Fruit fly (Drosophila melanogaster) whole organism, embryonic: Measurements from ENCODE around the gene CG18557.

ENCODE experiments used
- Abd-B ChIP-seq: fragments of 200-800 bp; sonication (Bioruptor generic); optimal IDR thresholded peaks from 2 replicates; lab custom pipeline; 2018; ENCODE audit warnings: missing biosample characterization, mild to moderate bottlenecking, missing genetic modification characterization, moderate library complexity
- Asciz ChIP-seq: fragments of 200-800 bp; sonication (Bioruptor generic); optimal IDR thresholded peaks from 2 replicates; lab custom pipeline; 2017; ENCODE audit warnings: missing biosample characterization, mild to moderate bottlenecking, missing genetic modification characterization, missing genetic modification reagents
- CG12942 ChIP-seq: fragments of 200-800 bp; sonication (Bioruptor generic); optimal IDR thresholded peaks from 3 replicates; lab custom pipeline; 2016; ENCODE audit warnings: missing biosample characterization, missing genetic modification characterization
- CG13624 ChIP-seq: fragments of 200-800 bp; sonication (Bioruptor generic); optimal IDR thresholded peaks from 2 replicates; lab custom pipeline; 2016; ENCODE audit warnings: missing biosample characterization, missing genetic modification characterization
- CG16779 ChIP-seq: fragments of 200-800 bp; sonication (Bioruptor generic); IDR thresholded peaks from 2 replicates; pipeline ENCODE4 v1.3.6; 2022; ENCODE audit warnings: missing biosample characterization, missing genetic modification characterization
- CG2129 ChIP-seq: fragments of 200-800 bp; sonication (Bioruptor generic); IDR thresholded peaks from 2 replicates; pipeline ENCODE4 v1.3.6; 2022; ENCODE audit warnings: missing biosample characterization, missing genetic modification characterization; ENCODE audit not compliant: partially characterized antibody
- CG30020 ChIP-seq: fragments of 200-800 bp; optimal IDR thresholded peaks from 2 replicates; lab custom pipeline; 2019; ENCODE audit warnings: missing biosample characterization, mild to moderate bottlenecking, missing genetic modification characterization, moderate library complexity
- CG32532 ChIP-seq: fragments of 200-800 bp; sonication (Bioruptor generic); IDR thresholded peaks from 2 replicates; pipeline ENCODE4 v1.3.6; 2022; ENCODE audit warnings: missing biosample characterization, missing genetic modification characterization
- CG6272 ChIP-seq: fragments of 200-800 bp; sonication (Bioruptor generic); IDR thresholded peaks from 2 replicates; pipeline ENCODE4 v1.3.6; 2022; ENCODE audit warnings: missing biosample characterization, missing genetic modification characterization
- CG6765 ChIP-seq: fragments of 200-800 bp; sonication (Bioruptor generic); optimal IDR thresholded peaks from 3 replicates; lab custom pipeline; 2017; ENCODE audit warnings: missing biosample characterization, mild to moderate bottlenecking, missing genetic modification characterization
- CG7786 ChIP-seq: fragments of 200-800 bp; sonication (Bioruptor generic); optimal IDR thresholded peaks from 2 replicates; lab custom pipeline; 2016; ENCODE audit warnings: missing biosample characterization, missing genetic modification characterization
- CG8290 ChIP-seq, 3 experiments: fragments of 200-800 bp; sonication (Bioruptor generic); optimal IDR thresholded peaks; 2 replicates each; lab custom pipeline; 2016 to 2019; ENCODE audit warnings: missing biosample characterization in 3 of 3, missing genetic modification characterization in 3 of 3, mild to moderate bottlenecking in 2 of 3, moderate library complexity in 1 of 3
- CG8478 ChIP-seq: fragments of >200 bp; optimal IDR thresholded peaks from 2 replicates; lab custom pipeline; 2018
- CG9437 ChIP-seq: fragments of 200-800 bp; sonication (Bioruptor generic); optimal IDR thresholded peaks from 2 replicates; lab custom pipeline; 2018; ENCODE audit warnings: missing biosample characterization, mild to moderate bottlenecking, missing genetic modification characterization
- CG9876 ChIP-seq: fragments of 200-800 bp; sonication (Bioruptor generic); optimal IDR thresholded peaks from 2 replicates; lab custom pipeline; 2016; ENCODE audit warnings: missing biosample characterization, missing genetic modification characterization
- Hand ChIP-seq: fragments of 200-800 bp; sonication (Bioruptor generic); optimal IDR thresholded peaks from 2 replicates; lab custom pipeline; 2017; ENCODE audit warnings: mild to moderate bottlenecking, missing biosample characterization, missing genetic modification reagents, missing genetic modification characterization
- Hmx ChIP-seq: fragments of 200-800 bp; sonication (Bioruptor generic); optimal IDR thresholded peaks from 2 replicates; lab custom pipeline; 2016; ENCODE audit warnings: missing biosample characterization, missing genetic modification characterization
- NFAT ChIP-seq: fragments of 200-800 bp; sonication (Bioruptor generic); IDR thresholded peaks from 2 replicates; pipeline ENCODE4 v1.3.6; 2022; ENCODE audit warnings: missing biosample characterization, missing genetic modification characterization
- Optix ChIP-seq: fragments of 200-800 bp; sonication (Bioruptor generic); IDR thresholded peaks from 3 replicates; pipeline ENCODE4 v1.3.6; 2022; ENCODE audit warnings: missing biosample characterization, missing genetic modification characterization
- Side ChIP-seq: fragments of 200-800 bp; sonication (Bioruptor generic); optimal IDR thresholded peaks from 2 replicates; lab custom pipeline; 2016; ENCODE audit warnings: missing biosample characterization, missing genetic modification characterization
- Stat92E ChIP-seq, 3 experiments: fragments of >200 bp in 2 of 3; fragments of 200-800 bp in 1 of 3; sonication (Bioruptor generic) in 1 of 3; optimal IDR thresholded peaks; 2 replicates each; lab custom pipeline; 2017 to 2019; ENCODE audit warnings: missing biosample characterization in 3 of 3, missing genetic modification characterization in 3 of 3, mild to moderate bottlenecking in 1 of 3, moderate library complexity in 1 of 3
- ase ChIP-seq: fragments of 200-800 bp; sonication (Bioruptor generic); IDR thresholded peaks from 3 replicates; pipeline ENCODE4 v1.3.6; 2022; ENCODE audit warnings: missing biosample characterization, missing genetic modification characterization
- bowl ChIP-seq: fragments of 200-800 bp; sonication (Bioruptor generic); IDR thresholded peaks from 2 replicates; pipeline ENCODE4 v1.3.6; 2022; ENCODE audit warnings: missing biosample characterization, missing genetic modification characterization
- br ChIP-seq: fragments of >200 bp; optimal IDR thresholded peaks from 2 replicates; lab custom pipeline; 2017
- chm ChIP-seq: fragments of 200-800 bp; sonication (Bioruptor generic); IDR thresholded peaks from 2 replicates; pipeline ENCODE4 v1.3.6; 2022; ENCODE audit warnings: missing biosample characterization, missing genetic modification characterization
- crol ChIP-seq: fragments of 200-800 bp; sonication (Bioruptor generic); IDR thresholded peaks from 2 replicates; pipeline ENCODE4 v1.3.6; 2022; ENCODE audit warnings: missing biosample characterization, missing genetic modification characterization
- cwo ChIP-seq: fragments of 200-800 bp; sonication (Bioruptor generic); optimal IDR thresholded peaks from 3 replicates; lab custom pipeline; 2017; ENCODE audit warnings: missing biosample characterization, missing genetic modification characterization, mild to moderate bottlenecking, moderate library complexity, missing genetic modification reagents
- ewg ChIP-seq: fragments of 200-800 bp; sonication (Bioruptor generic); optimal IDR thresholded peaks from 3 replicates; lab custom pipeline; 2017; ENCODE audit warnings: mild to moderate bottlenecking, missing biosample characterization, missing genetic modification reagents, missing genetic modification characterization
- fd64A ChIP-seq: fragments of 200-800 bp; sonication (Bioruptor generic); optimal IDR thresholded peaks from 3 replicates; lab custom pipeline; 2018; ENCODE audit warnings: missing biosample characterization, mild to moderate bottlenecking, missing genetic modification characterization
- fd96Cb ChIP-seq: fragments of 200-800 bp; sonication (Bioruptor generic); optimal IDR thresholded peaks from 2 replicates; lab custom pipeline; 2018; ENCODE audit warnings: missing biosample characterization, mild to moderate bottlenecking, missing genetic modification characterization, moderate library complexity
- gce ChIP-seq: fragments of 200-800 bp; sonication (Bioruptor generic); IDR thresholded peaks from 3 replicates; pipeline ENCODE4 v1.3.6; 2022; ENCODE audit warnings: missing biosample characterization, missing genetic modification characterization
- h ChIP-seq: fragments of >200 bp; optimal IDR thresholded peaks from 2 replicates; lab custom pipeline; 2017
- kni ChIP-seq: fragments of 200-800 bp; sonication (Bioruptor generic); optimal IDR thresholded peaks from 3 replicates; lab custom pipeline; 2017; ENCODE audit warnings: mild to moderate bottlenecking, missing biosample characterization, missing genetic modification reagents, missing genetic modification characterization
- lab ChIP-seq: fragments of 200-800 bp; sonication (Bioruptor generic); optimal IDR thresholded peaks from 3 replicates; lab custom pipeline; 2017; ENCODE audit warnings: missing biosample characterization, missing genetic modification characterization, mild to moderate bottlenecking, moderate library complexity, missing genetic modification reagents
- lilli ChIP-seq: fragments of 200-800 bp; sonication (Bioruptor generic); optimal IDR thresholded peaks from 3 replicates; lab custom pipeline; 2016; ENCODE audit warnings: missing biosample characterization, missing genetic modification characterization
- mirr ChIP-seq: fragments of 200-800 bp; sonication (Bioruptor generic); optimal IDR thresholded peaks from 3 replicates; lab custom pipeline; 2018; ENCODE audit warnings: missing biosample characterization, mild to moderate bottlenecking, missing genetic modification characterization
- onecut ChIP-seq: fragments of 200-800 bp; sonication (Bioruptor generic); IDR thresholded peaks from 2 replicates; pipeline ENCODE4 v1.3.6; 2022; ENCODE audit warnings: missing biosample characterization, missing genetic modification characterization
- pnt ChIP-seq: fragments of 200-800 bp; sonication (Bioruptor generic); optimal IDR thresholded peaks from 3 replicates; lab custom pipeline; 2016; ENCODE audit warnings: missing biosample characterization, missing genetic modification characterization
- ro ChIP-seq: fragments of 200-800 bp; sonication (Bioruptor generic); IDR thresholded peaks from 2 replicates; pipeline ENCODE4 v1.3.6; 2022; ENCODE audit warnings: missing biosample characterization, missing genetic modification characterization
- scrt ChIP-seq: fragments of 200-800 bp; sonication (Bioruptor generic); optimal IDR thresholded peaks from 2 replicates; lab custom pipeline; 2018; ENCODE audit warnings: missing biosample characterization, mild to moderate bottlenecking, missing genetic modification characterization, moderate library complexity
- stwl ChIP-seq: fragments of 200-800 bp; sonication (Bioruptor generic); optimal IDR thresholded peaks from 3 replicates; lab custom pipeline; 2018; ENCODE audit warnings: missing biosample characterization, mild to moderate bottlenecking, missing genetic modification characterization, moderate library complexity
- twi ChIP-seq: fragments of 200-800 bp; optimal IDR thresholded peaks from 2 replicates; lab custom pipeline; 2019; ENCODE audit warnings: missing biosample characterization, mild to moderate bottlenecking, missing genetic modification characterization, moderate library complexity
- tx ChIP-seq: fragments of 200-800 bp; sonication (Bioruptor generic); optimal IDR thresholded peaks from 2 replicates; lab custom pipeline; 2016; ENCODE audit warnings: missing biosample characterization, missing genetic modification characterization

CG18557 gene

dm6 chr2L:2799909-2800478 lies 45.5 kb downstream of the CG18557 start, which contains the start of gene Syt1 (continued):
- no peak for TF ChIP-seq CG13624 (GFP tag; lab: Kevin White, UChicago)
- TF ChIP-seq kni, result no peak
- TF ChIP-seq ase (GFP tag; lab: Robert Waterston, UW), result 0 out of 3 replicates have a peak, but pooled peaks have one; percentile 18
- TF ChIP-seq Side (GFP tag; lab: Kevin White, UChicago), result no peak
- no peak for TF ChIP-seq gce (GFP tag; lab: Robert Waterston, UW)
- TF ChIP-seq CG8290 (GFP tag; optimal IDR thresholded peaks at IDR 0.05; lab: Kevin White, UChicago), result no peak
- peak in 1 of 2 experiments; percentile 0 for TF ChIP-seq CG8290 (tag; optimal IDR thresholded peaks at IDR 0.05; lab: Kevin White, UChicago)
- no peak for TF ChIP-seq scrt (GFP tag; lab: Kevin White, UChicago)
- no peak for TF ChIP-seq CG12942 (GFP tag; lab: Kevin White, UChicago)
- no peak for TF ChIP-seq Hand (GFP tag; lab: Kevin White, UChicago)
- TF ChIP-seq twi (tag; lab: Kevin White, UChicago), result no peak
- peak; percentile 99 for TF ChIP-seq onecut (GFP tag; lab: Robert Waterston, UW)
- TF ChIP-seq CG8478 (lab: Kevin White, UChicago), result no peak
- no peak; the same call in 1 of the 2 replicates for TF ChIP-seq CG32532
- no peak for TF ChIP-seq Abd-B
- TF ChIP-seq Asciz, result no peak
- no peak for TF ChIP-seq h (lab: Kevin White, UChicago)
- no peak for TF ChIP-seq chm
- no peak for TF ChIP-seq CG6765
- no peak for TF ChIP-seq br (lab: Kevin White, UChicago)
- TF ChIP-seq CG6272, result no peak
- no peak for TF ChIP-seq Stat92E (GFP tag; optimal IDR thresholded peaks at IDR 0.05; lab: Kevin White, UChicago)
- TF ChIP-seq mirr (GFP tag; lab: Kevin White, UChicago), result no peak
- TF ChIP-seq lilli (GFP tag; lab: Kevin White, UChicago), result peak; percentile 15
- TF ChIP-seq Hmx, result no peak
- TF ChIP-seq CG9876 (GFP tag; lab: Kevin White, UChicago), result no peak
- TF ChIP-seq crol, result peak; percentile 86
- no peak for TF ChIP-seq bowl (GFP tag; lab: Robert Waterston, UW)
- no peak for TF ChIP-seq fd96Cb (tag; lab: Kevin White, UChicago)
- peak; percentile 22; the same call in 1 of the 2 replicates for TF ChIP-seq NFAT (GFP tag; lab: Robert Waterston, UW)
- no peak for TF ChIP-seq CG9437 (GFP tag; lab: Kevin White, UChicago)
- no peak for TF ChIP-seq CG30020 (tag; lab: Kevin White, UChicago)
- TF ChIP-seq tx, result no peak
- peak; percentile 42 for TF ChIP-seq lab (GFP tag; lab: Kevin White, UChicago)
- TF ChIP-seq cwo (GFP tag; lab: Kevin White, UChicago), result no peak
- no peak for TF ChIP-seq Optix (GFP tag; lab: Robert Waterston, UW)
- no peak for TF ChIP-seq stwl (tag; lab: Kevin White, UChicago)
- TF ChIP-seq ewg (GFP tag; lab: Kevin White, UChicago), result peak; percentile 76
- no peak for TF ChIP-seq pnt
- no peak for TF ChIP-seq fd64A (GFP tag; lab: Kevin White, UChicago)
- no peak for TF ChIP-seq CG2129
- no peak for TF ChIP-seq CG7786 (GFP tag; lab: Kevin White, UChicago)
- 0 out of 2 replicates have a peak, but pooled peaks have one; percentile 32 for TF ChIP-seq CG16779 (GFP tag; lab: Robert Waterston, UW)
- no peak for TF ChIP-seq ro (GFP tag; lab: Robert Waterston, UW)
- TF ChIP-seq, all 482 proteins: peak for 26
